Worm (Caenorhabditis elegans) whole organism, L4/young adult: ENCODE measurements around the gene C17B7.8.

Experiments
- W03F9.2 ChIP-seq: fragments of 150-350 bp; optimal IDR thresholded peaks from 2 replicates; lab custom pipeline; 2014; ENCODE audit warnings: missing biosample characterization, missing genetic modification characterization
- dao-5 ChIP-seq: sonication (generic microtip); optimal IDR thresholded peaks from 2 replicates; lab custom pipeline; 2016; ENCODE audit warnings: missing genotype, missing genetic modification characterization, moderate library complexity, missing compliant biosample characterization
- him-1 ChIP-seq: sonication (generic microtip); optimal IDR thresholded peaks from 2 replicates; lab custom pipeline; 2016; ENCODE audit warnings: missing genotype, missing genetic modification reagents, missing genetic modification characterization, missing compliant biosample characterization

Gene C17B7.8

ce11 chrV:3342504-3342903, 18.4 kb upstream of the C17B7.8 start, which contains the start of gene C17B7.3:
C17B7.3 (plus strand) TSS chrV:3342804.
- no peak for TF ChIP-seq him-1 (tag; lab: Kevin White, UChicago)
- TF ChIP-seq dao-5 (tag; lab: Kevin White, UChicago) = no peak
- no peak for TF ChIP-seq W03F9.2 (tag; lab: Kevin White, UChicago)

ce11 chrV:3341906-3342305, 17.8 kb upstream of the C17B7.8 start, which contains the start of gene C17B7.10:
C17B7.10 (minus strand) TSS chrV:3342006.
- no peak for TF ChIP-seq dao-5 (tag; lab: Kevin White, UChicago)
- no peak for TF ChIP-seq W03F9.2 (tag; lab: Kevin White, UChicago)
- TF ChIP-seq him-1 (tag; lab: Kevin White, UChicago) = no peak

ce11 chrV:3339009-3339408, 14.9 kb upstream of the C17B7.8 start, which contains the start of gene C17B7.4:
C17B7.4 (plus strand) TSS chrV:3339309.
- no peak for TF ChIP-seq dao-5 (tag; lab: Kevin White, UChicago)
- TF ChIP-seq him-1 (tag; lab: Kevin White, UChicago) = no peak
- no peak for TF ChIP-seq W03F9.2 (tag; lab: Kevin White, UChicago)

- no peak for TF ChIP-seq W03F9.2 (tag; lab: Kevin White, UChicago)
- TF ChIP-seq dao-5 (tag; lab: Kevin White, UChicago) = no peak
- TF ChIP-seq him-1 (tag; lab: Kevin White, UChicago) = no peak
Observed at ce11 chrV:3333334-3333733, 9.3 kb upstream of the C17B7.8 start, which contains the start of gene C17B7.5. C17B7.5 (plus strand) TSS chrV:3333634.

- TF ChIP-seq dao-5 (tag; lab: Kevin White, UChicago) = no peak
- no peak for TF ChIP-seq W03F9.2 (tag; lab: Kevin White, UChicago)
- TF ChIP-seq him-1 (tag; lab: Kevin White, UChicago) = no peak
Observed at ce11 chrV:3332023-3332422, 7.9 kb upstream of the C17B7.8 start, which contains the start of gene C17B7.9. C17B7.9 (minus strand) TSS chrV:3332123.

- no peak for TF ChIP-seq W03F9.2 (tag; lab: Kevin White, UChicago)
- TF ChIP-seq him-1 (tag; lab: Kevin White, UChicago) = no peak
- no peak for TF ChIP-seq dao-5 (tag; lab: Kevin White, UChicago)
Observed at ce11 chrV:3320432-3320831, 3.6 kb downstream of the C17B7.8 start, which contains the start of gene C17B7.14. C17B7.14 (minus strand) TSS chrV:3320532.

- TF ChIP-seq him-1 (tag; lab: Kevin White, UChicago) = no peak
- TF ChIP-seq dao-5 (tag; lab: Kevin White, UChicago) = no peak
- TF ChIP-seq W03F9.2 (tag; lab: Kevin White, UChicago) = no peak
Observed at ce11 chrV:3320005-3320404, 4.1 kb downstream of the C17B7.8 start, which contains the start of gene F35F10.14. F35F10.14 (minus strand) TSS chrV:3320105.

ce11 chrV:3318975-3319374, 5.1 kb downstream of the C17B7.8 start, which contains the start of gene F35F10.13:
F35F10.13 (minus strand) TSS chrV:3319075.
- TF ChIP-seq dao-5 (tag; lab: Kevin White, UChicago) (no peak), W03F9.2 (tag; lab: Kevin White, UChicago) (no peak), him-1 (tag; lab: Kevin White, UChicago) (no peak)

ce11 chrV:3316108-3316507, 8.0 kb downstream of the C17B7.8 start, which contains the start of gene F35F10.1:
F35F10.1 (plus strand) TSS chrV:3316307.
- no peak for TF ChIP-seq W03F9.2 (tag; lab: Kevin White, UChicago)
- no peak for TF ChIP-seq him-1 (tag; lab: Kevin White, UChicago)
- no peak for TF ChIP-seq dao-5 (tag; lab: Kevin White, UChicago)

- TF ChIP-seq dao-5 (tag; lab: Kevin White, UChicago) (no peak), him-1 (tag; lab: Kevin White, UChicago) (peak; percentile 18), W03F9.2 (tag; lab: Kevin White, UChicago) (peak; percentile 16)
Observed at ce11 chrV:3315308-3315707, 8.8 kb downstream of the C17B7.8 start, which contains the start of gene arrd-19. arrd-19 (minus strand) TSS chrV:3315516.

ce11 chrV:3312067-3312666, 11.9 kb downstream of the C17B7.8 start, which contains the start of gene arrd-18:
arrd-18 (minus strand) TSS chrV:3312117.
- no peak for TF ChIP-seq dao-5 (tag; lab: Kevin White, UChicago)
- no peak for TF ChIP-seq him-1 (tag; lab: Kevin White, UChicago)
- TF ChIP-seq W03F9.2 (tag; lab: Kevin White, UChicago) = no peak

- TF ChIP-seq W03F9.2 (tag; lab: Kevin White, UChicago) (no peak), dao-5 (tag; lab: Kevin White, UChicago) (no peak), him-1 (tag; lab: Kevin White, UChicago) (no peak)
Observed at ce11 chrV:3308169-3308568, 15.9 kb downstream of the C17B7.8 start, which contains the start of gene srbc-3. srbc-3 (plus strand) TSS chrV:3308469.

ce11 chrV:3301898-3302297, 22.2 kb downstream of the C17B7.8 start, which contains the start of gene srbc-1:
srbc-1 (minus strand) TSS chrV:3301998.
- TF ChIP-seq W03F9.2 (tag; lab: Kevin White, UChicago) (no peak), him-1 (tag; lab: Kevin White, UChicago) (no peak), dao-5 (tag; lab: Kevin White, UChicago) (no peak)
